Fruit fly (Drosophila melanogaster) whole organism, wandering third instar larva: Measurements from ENCODE around the gene Tg.

ENCODE experiments used
- CG9705 ChIP-seq: fragments of 200-800 bp; sonication (Bioruptor generic); optimal IDR thresholded peaks from 2 replicates; lab custom pipeline; 2018; ENCODE audit warnings: missing biosample characterization, mild to moderate bottlenecking, missing genetic modification characterization
- OdsH ChIP-seq: fragments of 200-800 bp; sonication (Bioruptor generic); optimal IDR thresholded peaks from 2 replicates; lab custom pipeline; 2016; ENCODE audit warnings: missing biosample characterization, mild to moderate bottlenecking, missing genetic modification characterization
- fru ChIP-seq: fragments of 200-800 bp; sonication (Bioruptor generic); optimal IDR thresholded peaks from 3 replicates; lab custom pipeline; 2016; ENCODE audit warnings: missing biosample characterization, mild to moderate bottlenecking, missing genetic modification characterization

- TF ChIP-seq OdsH (no peak), CG9705 (GFP tag; lab: Kevin White, UChicago) (no peak), fru (GFP tag; lab: Kevin White, UChicago) (no peak)
These were observed 7.1 kb upstream of the Tg start, which contains the start of gene Wwox for dm6 chr2L:8004072-8004471.
